Fruit fly (Drosophila melanogaster): Measurements from ENCODE around the gene CG31041.

DNA sequence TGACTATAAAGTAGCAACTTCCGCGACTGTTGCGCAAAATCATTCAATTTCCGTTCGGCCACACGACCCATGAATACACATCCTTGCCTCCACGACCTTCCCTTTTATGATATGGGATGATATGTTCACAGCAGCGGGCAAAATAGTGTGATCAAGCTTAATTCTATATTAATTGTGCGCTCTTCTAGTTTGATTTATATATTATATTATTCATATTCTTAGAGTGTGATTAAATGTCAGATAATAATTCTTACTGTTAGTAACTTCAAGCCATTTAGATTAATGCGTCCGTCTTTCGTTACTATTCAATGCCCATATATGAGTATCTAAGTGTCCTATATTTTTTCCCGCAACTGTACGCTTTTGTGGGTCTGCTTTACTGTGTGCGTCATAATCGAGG lies 9.3 kb downstream of the CG31041 start:
- TF ChIP-seq CG8478 (optimal IDR thresholded peaks at IDR 0.05) (no peak), CTCF (optimal IDR thresholded peaks at IDR 0.05) (no peak)

Measured in S2 (cell line).